Worm (Caenorhabditis elegans) whole organism, late embryonic: ENCODE measurements around the gene fbxl-5.

Experiments used
- K09A11.1 ChIP-seq: sonication (generic microtip); optimal IDR thresholded peaks from 2 replicates; lab custom pipeline; 2017; ENCODE audit warnings: antibody characterized with exemption, mild to moderate bottlenecking, missing genetic modification characterization, missing compliant biosample characterization; ENCODE audit not compliant: insufficient read depth
- Y22D7AL.16 ChIP-seq: sonication (generic microtip); optimal IDR thresholded peaks from 2 replicates; lab custom pipeline; 2016; ENCODE audit warnings: missing genetic modification characterization, missing compliant biosample characterization
- ceh-19 ChIP-seq: fragments of 200-800 bp; sonication (Bioruptor generic); optimal IDR thresholded peaks from 2 replicates; lab custom pipeline; 2018; ENCODE audit warnings: mild to moderate bottlenecking, missing genetic modification characterization, missing compliant biosample characterization
- ceh-34 ChIP-seq: sonication (generic microtip); optimal IDR thresholded peaks from 2 replicates; lab custom pipeline; 2016; ENCODE audit warnings: mild to moderate bottlenecking, missing genetic modification characterization, missing compliant biosample characterization
- ceh-6 ChIP-seq: fragments of 200-800 bp; sonication (Bioruptor generic); optimal IDR thresholded peaks from 2 replicates; lab custom pipeline; 2018; ENCODE audit warnings: mild to moderate bottlenecking, missing genetic modification characterization, missing compliant biosample characterization
- ceh-9 ChIP-seq: sonication (generic microtip); optimal IDR thresholded peaks from 2 replicates; lab custom pipeline; 2016; ENCODE audit warnings: mild to moderate bottlenecking, missing genetic modification characterization, inconsistent platforms, missing compliant biosample characterization
- nhr-11 ChIP-seq: fragments of 150-350 bp; optimal IDR thresholded peaks from 2 replicates; lab custom pipeline; 2014; ENCODE audit warnings: missing biosample characterization, missing genetic modification characterization
- sdc-2 ChIP-seq: sonication (generic microtip); optimal IDR thresholded peaks from 2 replicates; lab custom pipeline; 2016; ENCODE audit warnings: missing genotype, missing genetic modification characterization, missing compliant biosample characterization
- unc-55 ChIP-seq: sonication (generic microtip); optimal IDR thresholded peaks from 2 replicates; lab custom pipeline; 2017; ENCODE audit warnings: missing biosample characterization, missing genetic modification reagents, missing genetic modification characterization

ce11 chrV:7696842-7697241 is 45.9 kb upstream of the fbxl-5 start, which contains the start of gene ZK105.3:
- no peak for TF ChIP-seq nhr-11
- TF ChIP-seq ceh-6 (GFP tag; lab: Kevin White, UChicago): no peak
- no peak for TF ChIP-seq ceh-34 (tag; lab: Kevin White, UChicago)
- TF ChIP-seq Y22D7AL.16 (tag; lab: Kevin White, UChicago): no peak
- TF ChIP-seq ceh-19 (GFP tag; lab: Kevin White, UChicago): no peak
- no peak for TF ChIP-seq sdc-2 (tag; lab: Kevin White, UChicago)
- TF ChIP-seq ceh-9 (tag; lab: Kevin White, UChicago): no peak
- no peak for TF ChIP-seq K09A11.1 (tag; lab: Kevin White, UChicago)
- TF ChIP-seq unc-55: no peak
